Worm (Caenorhabditis elegans) whole organism, L2 larva: Measurements from ENCODE around the gene mboa-4.
"Not testable (repeated sequence)": the region's sequence is repeated elsewhere in the genome, so short reads cannot be mapped to it uniquely, and the experiment has no call there.

Source experiments
- C34F6.9 ChIP-seq: fragments of 150-350 bp; optimal IDR thresholded peaks from 2 replicates; lab custom pipeline; 2014; ENCODE audit warnings: missing biosample characterization, missing genetic modification characterization
- F13H6.1 ChIP-seq: sonication (generic microtip); optimal IDR thresholded peaks from 2 replicates; lab custom pipeline; 2016; ENCODE audit warnings: missing genetic modification characterization, missing compliant biosample characterization
- R02D3.7 ChIP-seq: fragments of 150-350 bp; optimal IDR thresholded peaks from 2 replicates; lab custom pipeline; 2014; ENCODE audit warnings: missing biosample characterization, missing genetic modification characterization
- Y55F3AM.14 ChIP-seq: fragments of 200-800 bp; sonication (Bioruptor generic); optimal IDR thresholded peaks from 2 replicates; lab custom pipeline; 2018; ENCODE audit warnings: mild to moderate bottlenecking, missing genetic modification characterization, missing compliant biosample characterization
- ZK546.5 ChIP-seq: sonication (generic microtip); optimal IDR thresholded peaks from 2 replicates; lab custom pipeline; 2017; ENCODE audit warnings: missing biosample characterization, missing genetic modification characterization
- ama-1 ChIP-seq: fragments of 150-350 bp; optimal IDR thresholded peaks from 2 replicates; lab custom pipeline; 2018; ENCODE audit warnings: inconsistent platforms
- blmp-1 ChIP-seq: sonication (generic microtip); optimal IDR thresholded peaks from 2 replicates; lab custom pipeline; 2017; ENCODE audit warnings: missing genetic modification characterization, mild to moderate bottlenecking, missing compliant biosample characterization, antibody characterized with exemption, moderate library complexity; ENCODE audit not compliant: insufficient read depth
- crh-2 ChIP-seq: sonication (generic microtip); optimal IDR thresholded peaks from 2 replicates; lab custom pipeline; 2017; ENCODE audit warnings: missing biosample characterization, missing genetic modification characterization
- egl-27 ChIP-seq: sonication (generic microtip); optimal IDR thresholded peaks from 3 replicates; lab custom pipeline; 2017; ENCODE audit warnings: missing biosample characterization, missing genetic modification reagents, missing genetic modification characterization
- elt-1 ChIP-seq: fragments of 150-350 bp; optimal IDR thresholded peaks from 2 replicates; lab custom pipeline; 2014; ENCODE audit warnings: missing biosample characterization, missing genetic modification characterization
- elt-3 ChIP-seq: sonication (generic microtip); optimal IDR thresholded peaks from 2 replicates; lab custom pipeline; 2017; ENCODE audit warnings: missing biosample characterization, missing genetic modification characterization
- fos-1 ChIP-seq: fragments of 150-350 bp; optimal IDR thresholded peaks from 2 replicates; lab custom pipeline; 2014; ENCODE audit warnings: missing biosample characterization, missing genetic modification characterization
- gmeb-1 ChIP-seq: fragments of 150-350 bp; optimal IDR thresholded peaks from 2 replicates; lab custom pipeline; 2014; ENCODE audit warnings: missing biosample characterization, missing genetic modification characterization
- lin-11 ChIP-seq: fragments of 150-350 bp; sonication (generic microtip); optimal IDR thresholded peaks from 2 replicates; lab custom pipeline; 2014; ENCODE audit warnings: missing biosample characterization, missing genetic modification characterization, inconsistent platforms, mixed read lengths
- lin-13 ChIP-seq: fragments of 150-350 bp; optimal IDR thresholded peaks from 2 replicates; lab custom pipeline; 2014; ENCODE audit warnings: missing biosample characterization, missing genetic modification reagents, missing genetic modification characterization
- lin-39 ChIP-seq: fragments of 150-350 bp; optimal IDR thresholded peaks from 2 replicates; lab custom pipeline; 2014; ENCODE audit warnings: missing biosample characterization, missing genetic modification reagents, missing genetic modification characterization
- lsy-2 ChIP-seq, 2 experiments: fragments of 150-350 bp in 1 of 2; sonication (generic microtip) in 1 of 2; optimal IDR thresholded peaks; 2 replicates each; lab custom pipeline; 2014 to 2017; ENCODE audit warnings: missing biosample characterization in 2 of 2, missing genetic modification characterization in 2 of 2
- mab-5 ChIP-seq: fragments of 150-350 bp; optimal IDR thresholded peaks from 2 replicates; lab custom pipeline; 2014; ENCODE audit warnings: missing biosample characterization, missing genetic modification characterization
- mdl-1 ChIP-seq, 2 experiments: fragments of 150-350 bp in 1 of 2; sonication (generic microtip) in 1 of 2; optimal IDR thresholded peaks; 2 replicates each; lab custom pipeline; 2017; ENCODE audit warnings: missing biosample characterization in 2 of 2, missing genetic modification characterization in 2 of 2
- nhr-10 ChIP-seq: sonication (generic microtip); optimal IDR thresholded peaks from 2 replicates; lab custom pipeline; 2017; ENCODE audit warnings: missing biosample characterization, missing genetic modification characterization
- nhr-11 ChIP-seq: fragments of 150-350 bp; optimal IDR thresholded peaks from 2 replicates; lab custom pipeline; 2014; ENCODE audit warnings: missing biosample characterization, missing genetic modification characterization
- nhr-12 ChIP-seq: fragments of 150-350 bp; optimal IDR thresholded peaks from 2 replicates; lab custom pipeline; 2014; ENCODE audit warnings: missing biosample characterization, missing genetic modification characterization
- nhr-129 ChIP-seq: fragments of 150-350 bp; optimal IDR thresholded peaks from 2 replicates; lab custom pipeline; 2014; ENCODE audit warnings: missing biosample characterization, missing genetic modification characterization
- nhr-21 ChIP-seq: fragments of 150-350 bp; optimal IDR thresholded peaks from 2 replicates; lab custom pipeline; 2014; ENCODE audit warnings: missing biosample characterization, missing genetic modification characterization
- nhr-23 ChIP-seq: fragments of 150-350 bp; optimal IDR thresholded peaks from 2 replicates; lab custom pipeline; 2014; ENCODE audit warnings: missing biosample characterization, missing genetic modification reagents, missing genetic modification characterization
- nhr-25 ChIP-seq: fragments of 150-350 bp; sonication (generic microtip); optimal IDR thresholded peaks from 3 replicates; lab custom pipeline; 2014; ENCODE audit warnings: missing biosample characterization, missing genetic modification characterization
- nhr-6 ChIP-seq: fragments of 150-350 bp; optimal IDR thresholded peaks from 2 replicates; lab custom pipeline; 2014; ENCODE audit warnings: missing biosample characterization, missing genetic modification characterization
- nhr-77 ChIP-seq: fragments of 150-350 bp; optimal IDR thresholded peaks from 2 replicates; lab custom pipeline; 2014; ENCODE audit warnings: missing biosample characterization, missing genetic modification characterization
- peb-1 ChIP-seq: fragments of 150-350 bp; optimal IDR thresholded peaks from 2 replicates; lab custom pipeline; 2014; ENCODE audit warnings: missing biosample characterization, missing genetic modification characterization
- sem-4 ChIP-seq: fragments of 150-350 bp; optimal IDR thresholded peaks from 2 replicates; lab custom pipeline; 2014; ENCODE audit warnings: missing biosample characterization, missing genetic modification reagents, missing genetic modification characterization
- sma-3 ChIP-seq: sonication (generic microtip); optimal IDR thresholded peaks from 2 replicates; lab custom pipeline; 2016; ENCODE audit warnings: missing genetic modification reagents, missing genetic modification characterization, missing compliant biosample characterization
- sma-9 ChIP-seq, 2 experiments: fragments of 150-350 bp in 1 of 2; sonication (generic microtip) in 1 of 2; optimal IDR thresholded peaks; 2 replicates each; lab custom pipeline; 2014 to 2016; ENCODE audit warnings: missing genetic modification characterization in 2 of 2, mild to moderate bottlenecking in 1 of 2, missing biosample characterization in 1 of 2, missing compliant biosample characterization in 1 of 2, missing genetic modification reagents in 1 of 2, moderate library complexity in 1 of 2
- snpc-4 ChIP-seq: fragments of 150-350 bp; optimal IDR thresholded peaks from 2 replicates; lab custom pipeline; 2014; ENCODE audit warnings: missing biosample characterization, missing genetic modification characterization
- unc-55 ChIP-seq: fragments of 150-350 bp; sonication (generic microtip); optimal IDR thresholded peaks from 3 replicates; lab custom pipeline; 2014; ENCODE audit warnings: missing biosample characterization, missing genetic modification reagents, missing genetic modification characterization
- unc-62 ChIP-seq: fragments of 150-350 bp; optimal IDR thresholded peaks from 2 replicates; lab custom pipeline; 2014; ENCODE audit warnings: missing biosample characterization, missing genetic modification reagents, missing genetic modification characterization
- zag-1 ChIP-seq: fragments of 150-350 bp; optimal IDR thresholded peaks from 2 replicates; lab custom pipeline; 2014; ENCODE audit warnings: missing biosample characterization, missing genetic modification characterization
- ztf-1 ChIP-seq: fragments of 200-800 bp; sonication (Bioruptor generic); conservative IDR thresholded peaks from 2 replicates; pipeline ENCODE4 v1.3.6; 2022; ENCODE audit warnings: missing genetic modification characterization, missing compliant biosample characterization
- ztf-11 ChIP-seq: sonication (generic microtip); optimal IDR thresholded peaks from 2 replicates; lab custom pipeline; 2017; ENCODE audit warnings: missing biosample characterization, missing genetic modification characterization
- ztf-4 ChIP-seq: fragments of 150-350 bp; optimal IDR thresholded peaks from 2 replicates; lab custom pipeline; 2014; ENCODE audit warnings: missing biosample characterization, missing genetic modification characterization

The mboa-4 gene

DNA sequence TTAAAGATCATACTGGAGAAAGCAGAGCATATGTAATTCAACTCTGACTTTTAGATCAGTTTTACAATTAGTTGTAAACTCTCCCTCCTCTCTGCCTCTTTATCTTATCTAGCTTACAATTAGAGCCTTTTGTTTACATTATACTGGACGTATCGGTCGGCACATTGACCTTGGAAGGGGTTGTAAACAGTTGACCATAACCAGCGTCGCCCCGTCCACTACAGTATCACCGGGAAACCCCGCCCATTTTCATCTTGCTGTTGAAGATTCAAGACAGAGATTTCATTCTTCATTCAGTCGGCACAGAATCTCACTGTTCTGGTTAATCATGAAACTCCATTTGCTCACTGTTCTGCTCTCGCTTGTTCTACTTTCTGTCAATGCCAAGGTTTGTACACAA, 26.9 kb upstream of the mboa-4 start, which contains the start of gene sdz-27:
sdz-27 (plus strand) TSS at position 301 of the 400 bp plus-strand sequence.
- TF ChIP-seq sma-9 (GFP tag; optimal IDR thresholded peaks at IDR 0.05; lab: Kevin White, UChicago) (no peak), sma-9 (tag; optimal IDR thresholded peaks at IDR 0.05; lab: Kevin White, UChicago) (no peak), unc-62 (GFP tag; lab: Kevin White, UChicago) (no peak), elt-1 (tag; lab: Kevin White, UChicago) (no peak), nhr-25 (tag; lab: Kevin White, UChicago) (no peak), blmp-1 (tag; lab: Kevin White, UChicago) (no peak), ztf-4 (no peak)

DNA sequence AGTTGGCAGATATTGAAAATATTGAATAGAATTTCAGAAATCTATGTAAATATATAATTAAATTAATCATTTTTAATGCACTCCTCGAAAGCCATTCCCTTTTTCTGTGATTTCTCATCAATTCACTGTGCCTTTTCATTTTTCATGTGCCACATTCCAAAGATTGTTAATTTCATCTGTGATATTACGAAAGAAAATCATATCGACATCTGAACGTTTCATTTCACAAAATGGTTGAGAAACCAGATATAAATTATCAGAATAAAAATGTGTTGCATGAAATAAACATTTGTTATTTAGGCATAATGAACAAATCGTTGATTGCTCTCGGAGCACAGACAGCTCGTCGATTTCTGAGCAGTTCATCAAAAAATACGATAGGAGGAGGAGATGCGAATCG, 24.2 kb upstream of the mboa-4 start, which contains the start of gene nuaf-3:
nuaf-3 (plus strand) TSS at position 301 of the 400 bp plus-strand sequence.
- TF ChIP-seq Y55F3AM.14 (GFP tag; lab: Kevin White, UChicago) = no peak
- TF ChIP-seq R02D3.7 = no peak
- no peak for TF ChIP-seq snpc-4 (tag; lab: Kevin White, UChicago)
- TF ChIP-seq nhr-11 = no peak
- TF ChIP-seq nhr-10 (tag; lab: Kevin White, UChicago) = no peak
- no peak for TF ChIP-seq nhr-23 (tag; lab: Kevin White, UChicago)
- TF ChIP-seq nhr-129 (tag; lab: Kevin White, UChicago) = no peak
- no peak for TF ChIP-seq lin-11 (tag; lab: Kevin White, UChicago)
- no peak for TF ChIP-seq sma-9 (GFP tag; optimal IDR thresholded peaks at IDR 0.05; lab: Kevin White, UChicago)
- no peak for TF ChIP-seq sma-9 (tag; optimal IDR thresholded peaks at IDR 0.05; lab: Kevin White, UChicago)
- TF ChIP-seq unc-55 (GFP tag; lab: Kevin White, UChicago) = no peak
- no peak for TF ChIP-seq ztf-1 (GFP tag; lab: Robert Waterston, UW)
- no peak for TF ChIP-seq fos-1 (tag; lab: Kevin White, UChicago)
- TF ChIP-seq ama-1 (lab: Kevin White, UChicago) = no peak
- TF ChIP-seq ztf-11 (tag; lab: Kevin White, UChicago) = no peak
- no peak for TF ChIP-seq F13H6.1 (tag; lab: Kevin White, UChicago)
- no peak for TF ChIP-seq lin-39 (tag; lab: Kevin White, UChicago)
- no peak for TF ChIP-seq peb-1 (tag; lab: Kevin White, UChicago)
- no peak for TF ChIP-seq elt-3 (tag; lab: Kevin White, UChicago)
- TF ChIP-seq nhr-21 (tag; lab: Kevin White, UChicago) = no peak

DNA sequence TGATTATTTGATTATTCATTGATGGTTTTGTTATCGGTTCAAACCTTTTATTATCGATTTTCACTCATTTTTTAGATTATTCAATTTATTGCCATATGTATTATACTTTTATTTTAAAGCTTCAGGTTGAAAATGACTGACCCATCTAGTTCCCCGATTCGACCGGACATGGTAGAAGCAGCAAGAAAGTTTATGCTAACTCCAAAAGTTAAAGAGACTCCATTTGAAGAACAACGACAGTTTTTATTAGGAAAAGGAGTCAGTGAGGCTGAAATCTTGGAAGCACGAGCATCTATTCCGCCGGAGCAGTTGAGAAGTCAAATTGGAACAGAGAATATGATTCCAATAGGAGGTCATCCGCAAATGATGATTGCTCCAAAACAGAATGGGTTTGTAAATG, 23.2 kb upstream of the mboa-4 start, which contains the start of gene prx-14:
prx-14 (plus strand) TSS at position 120 of the 400 bp plus-strand sequence.
- no peak for TF ChIP-seq blmp-1 (tag; lab: Kevin White, UChicago)
- TF ChIP-seq fos-1 (tag; lab: Kevin White, UChicago) = peak; percentile 30
- TF ChIP-seq nhr-21 (tag; lab: Kevin White, UChicago) = no peak
- TF ChIP-seq, all 48 proteins: peak for 1

DNA sequence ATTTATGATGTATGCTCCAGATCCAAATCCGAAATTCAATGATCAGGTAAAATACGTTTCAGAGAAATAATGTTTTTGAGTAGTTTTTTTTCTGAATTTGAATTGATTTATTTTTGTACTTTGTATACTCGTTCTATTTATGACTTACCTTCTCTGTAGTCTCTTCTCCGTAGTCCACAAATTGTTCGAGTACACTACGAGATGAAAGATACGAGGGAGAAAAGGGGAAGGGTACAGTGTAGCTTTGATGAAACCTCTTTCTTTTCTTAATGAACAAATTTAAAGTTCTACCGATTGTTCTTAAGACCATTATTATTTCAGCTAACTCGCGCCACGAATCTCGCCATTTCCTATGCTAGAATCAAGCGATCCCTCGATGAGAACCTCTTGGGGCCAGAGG, 20.3 kb upstream of the mboa-4 start:
- TF ChIP-seq nhr-6 (tag; lab: Kevin White, UChicago) (no peak), fos-1 (tag; lab: Kevin White, UChicago) (peak; percentile 0), crh-2 (tag; lab: Kevin White, UChicago) (peak; percentile 6)

DNA sequence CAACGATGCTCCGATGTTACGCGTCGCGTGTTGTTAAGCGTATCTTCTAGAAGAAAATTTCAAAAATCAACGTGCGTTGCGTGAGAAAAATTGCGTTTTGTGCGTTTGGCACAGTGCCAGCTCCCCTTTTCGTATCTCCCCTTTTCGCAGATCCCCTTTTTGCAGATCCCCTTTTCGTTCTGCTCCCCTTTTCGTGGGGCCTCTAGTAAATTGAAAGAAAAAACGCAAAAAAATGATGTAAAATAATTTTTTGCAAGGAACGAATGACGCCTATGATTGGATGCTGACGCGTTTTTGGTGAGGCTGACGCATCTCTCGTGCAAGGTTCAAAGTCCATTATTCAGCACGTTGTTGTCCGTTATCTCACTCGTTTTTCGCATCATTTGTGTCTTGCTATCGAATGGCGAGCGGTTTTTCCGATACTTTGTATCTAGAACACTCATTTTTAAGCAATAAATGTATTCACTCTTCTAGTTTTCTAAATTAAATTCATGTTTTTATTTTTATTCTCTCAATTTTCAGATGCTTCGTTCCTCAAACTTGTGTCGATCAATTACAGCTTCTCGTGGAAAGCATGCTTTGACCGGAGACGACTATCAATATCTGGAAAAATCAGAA, 19.4 kb upstream of the mboa-4 start, which contains the start of gene cpt-2:
cpt-2 (plus strand) TSS at position 523 of the 618 bp plus-strand sequence.
- peak; percentile 92 for TF ChIP-seq zag-1 (tag; lab: Kevin White, UChicago)
- TF ChIP-seq sma-3 = peak; percentile 81
- TF ChIP-seq F13H6.1 (tag; lab: Kevin White, UChicago) = peak; percentile 82
- peak; percentile 86 for TF ChIP-seq nhr-129 (tag; lab: Kevin White, UChicago)
- peak; percentile 49 for TF ChIP-seq sem-4 (tag; lab: Kevin White, UChicago)
- peak; percentile 30 for TF ChIP-seq nhr-12 (tag; lab: Kevin White, UChicago)
- peak; percentile 82 for TF ChIP-seq nhr-25 (tag; lab: Kevin White, UChicago)
- peak; percentile 91 for TF ChIP-seq nhr-21 (tag; lab: Kevin White, UChicago)
- peak; percentile 95 for TF ChIP-seq sma-9 (GFP tag; optimal IDR thresholded peaks at IDR 0.05; lab: Kevin White, UChicago)
- TF ChIP-seq sma-9 (tag; optimal IDR thresholded peaks at IDR 0.05; lab: Kevin White, UChicago) = not testable (repeated sequence)
- peak; percentile 58 for TF ChIP-seq nhr-10 (tag; lab: Kevin White, UChicago)
- TF ChIP-seq ama-1 (lab: Kevin White, UChicago) = peak; percentile 50
- TF ChIP-seq egl-27 (tag; lab: Kevin White, UChicago) = peak; percentile 70
- TF ChIP-seq nhr-6 (tag; lab: Kevin White, UChicago) = peak; percentile 77
- TF ChIP-seq lin-13 (GFP tag; lab: Kevin White, UChicago) = peak; percentile 84
- peak; percentile 40 for TF ChIP-seq R02D3.7
- TF ChIP-seq mdl-1 (tag; optimal IDR thresholded peaks at IDR 0.05; lab: Kevin White, UChicago) = peak in 1 of 2 experiments; percentile 76
- peak; percentile 84 for TF ChIP-seq crh-2 (tag; lab: Kevin White, UChicago)
- TF ChIP-seq ZK546.5 (tag; lab: Kevin White, UChicago) = peak; percentile 37
- TF ChIP-seq mab-5 = peak; percentile 71
- TF ChIP-seq lin-11 (tag; lab: Kevin White, UChicago) = peak; percentile 46
- peak; percentile 88 to 92 for TF ChIP-seq lsy-2 (tag; optimal IDR thresholded peaks at IDR 0.05; lab: Kevin White, UChicago)
- TF ChIP-seq C34F6.9 (tag; lab: Kevin White, UChicago) = peak; percentile 88
- TF ChIP-seq unc-55 (GFP tag; lab: Kevin White, UChicago) = peak; percentile 90
- peak; percentile 46 for TF ChIP-seq blmp-1 (tag; lab: Kevin White, UChicago)
- peak; percentile 16 for TF ChIP-seq snpc-4 (tag; lab: Kevin White, UChicago)
- peak; percentile 87 for TF ChIP-seq gmeb-1 (tag; lab: Kevin White, UChicago)
- peak; percentile 16 for TF ChIP-seq nhr-77 (tag; lab: Kevin White, UChicago)
- peak; percentile 86 for TF ChIP-seq fos-1 (tag; lab: Kevin White, UChicago)
- TF ChIP-seq, all 48 proteins: peak for 28; not testable (repeated sequence) for 20
